Worm (Caenorhabditis elegans) whole organism, L4 larva: Measurements from ENCODE around the gene sym-3.

ENCODE experiments used
- F10B5.3 ChIP-seq: sonication (generic microtip); optimal IDR thresholded peaks from 2 replicates; lab custom pipeline; 2016; ENCODE audit warnings: mild to moderate bottlenecking, missing genetic modification characterization, missing compliant biosample characterization
- F26F4.8 ChIP-seq: fragments of 200-800 bp; sonication (Bioruptor generic); conservative IDR thresholded peaks from 2 replicates; pipeline ENCODE4 v1.3.6; 2022; ENCODE audit warnings: missing genetic modification characterization, missing compliant biosample characterization
- T26A8.4 ChIP-seq: fragments of 200-800 bp; sonication (Bioruptor generic); IDR thresholded peaks from 2 replicates; pipeline ENCODE4 v1.3.6; 2022; ENCODE audit warnings: missing genetic modification characterization, missing compliant biosample characterization
- Y5F2A.4 ChIP-seq: fragments of 200-800 bp; sonication (Bioruptor generic); optimal IDR thresholded peaks from 2 replicates; lab custom pipeline; 2018; ENCODE audit warnings: mild to moderate bottlenecking, missing genetic modification characterization, missing compliant biosample characterization
- ZK337.2 ChIP-seq: fragments of 200-800 bp; sonication (Bioruptor generic); IDR thresholded peaks from 2 replicates; pipeline ENCODE4 v1.3.6; 2022; ENCODE audit warnings: missing genetic modification reagents, missing genetic modification characterization, missing compliant biosample characterization
- aha-1 ChIP-seq: fragments of 150-350 bp; peaks from one replicate; lab custom pipeline; 2014; ENCODE audit warnings: missing biosample characterization, missing genetic modification characterization
- ceh-32 ChIP-seq: sonication (generic microtip); optimal IDR thresholded peaks from 2 replicates; lab custom pipeline; 2016; ENCODE audit warnings: mild to moderate bottlenecking, missing genetic modification characterization, missing compliant biosample characterization; ENCODE audit not compliant: poor library complexity
- ces-1 ChIP-seq: fragments of 150-350 bp; sonication (generic microtip); optimal IDR thresholded peaks from 4 replicates; lab custom pipeline; 2014; ENCODE audit warnings: missing biosample characterization, missing genetic modification reagents, missing genetic modification characterization
- daf-19 ChIP-seq: fragments of 200-800 bp; sonication (Bioruptor generic); conservative IDR thresholded peaks from 2 replicates; pipeline ENCODE4 v1.3.6; 2022; ENCODE audit warnings: missing genetic modification characterization, missing compliant biosample characterization
- daf-8 ChIP-seq: fragments of 200-800 bp; sonication (Bioruptor generic); IDR thresholded peaks from 2 replicates; pipeline ENCODE4 v1.3.6; 2022; ENCODE audit warnings: missing genetic modification characterization, missing compliant biosample characterization
- dmd-6 ChIP-seq: fragments of 200-800 bp; sonication (Bioruptor generic); IDR thresholded peaks from 2 replicates; pipeline ENCODE4 v1.3.6; 2022; ENCODE audit warnings: missing genetic modification reagents, missing genetic modification characterization, missing compliant biosample characterization
- dmd-9 ChIP-seq: fragments of 200-800 bp; sonication (Bioruptor generic); IDR thresholded peaks from 2 replicates; pipeline ENCODE4 v1.3.6; 2022; ENCODE audit warnings: missing genetic modification reagents, missing genetic modification characterization, missing compliant biosample characterization
- dve-1 ChIP-seq: sonication (generic microtip); optimal IDR thresholded peaks from 2 replicates; lab custom pipeline; 2017; ENCODE audit warnings: antibody characterized with exemption, mild to moderate bottlenecking, missing genetic modification characterization, missing compliant biosample characterization; ENCODE audit not compliant: insufficient read depth
- egl-43 ChIP-seq: fragments of 200-800 bp; sonication (Bioruptor generic); IDR thresholded peaks from 2 replicates; pipeline ENCODE4 v1.3.6; 2022; ENCODE audit warnings: missing genetic modification reagents, missing genetic modification characterization, missing compliant biosample characterization
- fkh-10 ChIP-seq: fragments of 150-350 bp; optimal IDR thresholded peaks from 2 replicates; lab custom pipeline; 2014; ENCODE audit warnings: missing biosample characterization, missing genetic modification reagents, missing genetic modification characterization
- hif-1 ChIP-seq, 2 experiments: sonication (generic microtip); optimal IDR thresholded peaks; 2 replicates each; lab custom pipeline; 2016 to 2017; ENCODE audit warnings: missing compliant biosample characterization in 2 of 2, missing genetic modification characterization in 2 of 2, missing genetic modification reagents in 2 of 2, missing genotype in 2 of 2, mild to moderate bottlenecking in 1 of 2
- hlh-30 ChIP-seq: sonication (generic microtip); optimal IDR thresholded peaks from 2 replicates; lab custom pipeline; 2017; ENCODE audit warnings: antibody characterized with exemption, mild to moderate bottlenecking, missing genetic modification characterization, missing compliant biosample characterization; ENCODE audit not compliant: insufficient read depth
- hmg-1.1 ChIP-seq: fragments of 200-800 bp; sonication (Bioruptor generic); IDR thresholded peaks from 2 replicates; pipeline ENCODE4 v1.3.6; 2022; ENCODE audit warnings: missing genetic modification reagents, missing genetic modification characterization, missing compliant biosample characterization
- lin-1 ChIP-seq: fragments of 200-800 bp; sonication (Bioruptor generic); IDR thresholded peaks from 2 replicates; pipeline ENCODE4 v1.3.6; 2022; ENCODE audit warnings: missing genetic modification reagents, missing genetic modification characterization, missing compliant biosample characterization
- lin-29 ChIP-seq: fragments of 200-800 bp; sonication (Bioruptor generic); IDR thresholded peaks from 2 replicates; pipeline ENCODE4 v1.3.6; 2022; ENCODE audit warnings: missing genetic modification reagents, missing genetic modification characterization, missing compliant biosample characterization
- lsy-2 ChIP-seq, 2 experiments: fragments of 150-350 bp in 1 of 2; sonication (generic microtip) in 1 of 2; optimal IDR thresholded peaks; 2 replicates each; lab custom pipeline; 2014 to 2017; ENCODE audit warnings: missing biosample characterization in 2 of 2, missing genetic modification characterization in 2 of 2
- madf-5 ChIP-seq, 2 experiments: fragments of 200-800 bp; sonication (Bioruptor generic); IDR thresholded peaks; 2 replicates each; pipeline ENCODE4 v1.3.6; 2022; ENCODE audit warnings: missing compliant biosample characterization in 2 of 2, missing genetic modification characterization in 2 of 2
- madf-9 ChIP-seq: fragments of 200-800 bp; sonication (Bioruptor generic); conservative IDR thresholded peaks from 2 replicates; pipeline ENCODE4 v1.3.6; 2022; ENCODE audit warnings: missing genetic modification reagents, missing genetic modification characterization, missing compliant biosample characterization
- nhr-11 ChIP-seq: fragments of 150-350 bp; optimal IDR thresholded peaks from 2 replicates; lab custom pipeline; 2014; ENCODE audit warnings: missing biosample characterization, missing genetic modification characterization
- nhr-111 ChIP-seq: fragments of 200-800 bp; sonication (Bioruptor generic); optimal IDR thresholded peaks from 2 replicates; lab custom pipeline; 2018; ENCODE audit warnings: mild to moderate bottlenecking, missing genetic modification characterization, missing compliant biosample characterization
- nhr-28 ChIP-seq: fragments of 150-350 bp; optimal IDR thresholded peaks from 2 replicates; lab custom pipeline; 2014; ENCODE audit warnings: missing biosample characterization, missing genetic modification characterization
- php-3 ChIP-seq: fragments of 200-800 bp; sonication (Bioruptor generic); IDR thresholded peaks from 2 replicates; pipeline ENCODE4 v1.3.6; 2022; ENCODE audit warnings: missing genetic modification reagents, missing genetic modification characterization, missing compliant biosample characterization
- pqm-1 ChIP-seq: sonication (generic microtip); optimal IDR thresholded peaks from 2 replicates; lab custom pipeline; 2017; ENCODE audit warnings: missing biosample characterization, missing genetic modification characterization
- rbr-2 ChIP-seq: sonication (generic microtip); optimal IDR thresholded peaks from 2 replicates; lab custom pipeline; 2016; ENCODE audit warnings: missing genotype, missing genetic modification characterization, missing compliant biosample characterization
- skn-1 ChIP-seq: fragments of 150-350 bp; optimal IDR thresholded peaks from 2 replicates; lab custom pipeline; 2014; ENCODE audit warnings: missing biosample characterization, missing genetic modification characterization
- tag-97 ChIP-seq: fragments of 200-800 bp; sonication (Bioruptor generic); IDR thresholded peaks from 2 replicates; pipeline ENCODE4 v1.3.6; 2022; ENCODE audit warnings: missing genetic modification characterization, missing compliant biosample characterization
- tra-1 ChIP-seq: fragments of 200-800 bp; sonication (Bioruptor generic); IDR thresholded peaks from 2 replicates; pipeline ENCODE4 v1.3.6; 2022; ENCODE audit warnings: missing genetic modification reagents, missing genetic modification characterization, missing compliant biosample characterization
- unc-62 ChIP-seq, 3 experiments: fragments of 150-350 bp in 1 of 3; sonication (generic microtip); optimal IDR thresholded peaks in 2 of 3; peaks in 1 of 3; 1 replicate in 1 of 3; 2 replicates in 2 of 3; lab custom pipeline; 2014 to 2017; ENCODE audit warnings: missing biosample characterization in 3 of 3, missing genetic modification characterization in 3 of 3, missing genetic modification reagents in 3 of 3, missing genotype in 1 of 3
- zfp-2 ChIP-seq: sonication (generic microtip); optimal IDR thresholded peaks from 2 replicates; lab custom pipeline; 2016; ENCODE audit warnings: mild to moderate bottlenecking, missing genetic modification characterization, missing compliant biosample characterization

Gene sym-3

DNA sequence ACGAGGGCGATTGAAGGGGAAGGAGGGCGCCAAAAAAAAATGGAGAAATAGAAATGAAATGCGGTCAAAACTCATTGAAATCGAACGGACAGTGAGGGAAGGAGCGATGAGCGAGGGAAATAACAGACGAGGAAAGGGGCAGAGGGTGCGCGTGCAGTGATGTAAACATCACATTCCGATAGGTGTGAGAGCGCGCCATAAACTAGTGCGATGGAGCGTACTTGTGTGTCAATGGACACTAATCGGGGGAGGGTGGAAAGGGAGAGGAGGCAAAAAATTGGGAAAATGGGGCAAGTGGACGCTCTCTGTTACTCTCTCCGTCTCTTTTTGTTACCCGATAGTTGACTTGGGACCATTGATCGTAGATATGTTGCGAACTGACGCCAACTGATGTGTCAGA is 9.7 kb upstream of the sym-3 start (continued):
- TF ChIP-seq hlh-30 (tag; lab: Kevin White, UChicago) (peak; percentile 82), php-3 (GFP tag; lab: Robert Waterston, UW) (0 out of 2 replicates have a peak, but pooled peaks have one; percentile 49), T26A8.4 (GFP tag; lab: Robert Waterston, UW) (0 out of 2 replicates have a peak, but pooled peaks have one; percentile 36), tra-1 (GFP tag; lab: Robert Waterston, UW) (no peak; the same call in 1 of the 2 replicates), hif-1 (tag; optimal IDR thresholded peaks at IDR 0.05; lab: Kevin White, UChicago) (peak in 1 of 2 experiments; percentile 53), lin-1 (no peak), nhr-11 (tag; lab: Kevin White, UChicago) (peak; percentile 75), unc-62 (GFP tag; optimal IDR thresholded peaks at IDR 0.05 in 1 of 2; lab: Kevin White, UChicago) (peak in 1 of 2 experiments; percentile 28), unc-62 (tag; optimal IDR thresholded peaks at IDR 0.05; lab: Kevin White, UChicago) (no peak), madf-9 (GFP tag; lab: Robert Waterston, UW) (no peak), ceh-32 (tag; lab: Kevin White, UChicago) (no peak), nhr-28 (tag; lab: Kevin White, UChicago) (peak; percentile 67)

DNA sequence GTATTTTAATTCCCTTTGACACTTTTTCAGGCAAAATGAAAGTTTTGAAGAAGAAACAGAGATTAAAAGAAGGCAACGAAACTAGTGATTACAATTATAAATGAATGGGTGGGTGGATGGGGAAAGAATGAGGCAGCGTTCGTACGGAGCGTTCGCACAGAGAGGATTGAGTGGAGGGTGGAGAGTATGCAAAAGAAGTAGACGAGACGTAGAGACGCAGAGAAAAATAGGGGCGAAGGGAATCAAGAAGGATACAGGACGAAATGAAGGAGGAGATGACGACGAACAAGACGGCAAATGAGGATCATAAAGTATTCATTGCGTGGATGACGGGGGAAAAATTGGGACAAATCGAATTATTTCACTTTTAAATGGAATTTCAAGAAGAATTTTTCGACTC is 8.8 kb upstream of the sym-3 start:
- TF ChIP-seq ces-1 (GFP tag; lab: Kevin White, UChicago) = no peak
- 0 out of 2 replicates have a peak, but pooled peaks have one; percentile 51 for TF ChIP-seq hmg-1.1 (GFP tag; lab: Robert Waterston, UW)
- no peak for TF ChIP-seq madf-5 (GFP tag; IDR thresholded peaks at IDR 0.05; lab: Robert Waterston, UW)
- no peak for TF ChIP-seq Y5F2A.4 (GFP tag; lab: Kevin White, UChicago)
- TF ChIP-seq T26A8.4 (GFP tag; lab: Robert Waterston, UW) = no peak
- TF ChIP-seq daf-19 (GFP tag; lab: Robert Waterston, UW) = no peak
- TF ChIP-seq egl-43 (GFP tag; lab: Robert Waterston, UW) = no peak
- peak; percentile 8 for TF ChIP-seq dve-1 (tag; lab: Kevin White, UChicago)
- TF ChIP-seq aha-1 = no peak
- no peak for TF ChIP-seq ZK337.2 (GFP tag; lab: Robert Waterston, UW)
- TF ChIP-seq lin-1 = no peak
- TF ChIP-seq unc-62 (GFP tag; optimal IDR thresholded peaks at IDR 0.05 in 1 of 2; lab: Kevin White, UChicago) = peak in 1 of 2 experiments; percentile 82
- TF ChIP-seq unc-62 (tag; optimal IDR thresholded peaks at IDR 0.05; lab: Kevin White, UChicago) = no peak
- no peak for TF ChIP-seq tag-97 (GFP tag; lab: Robert Waterston, UW)
- peak; percentile 14 for TF ChIP-seq rbr-2 (tag; lab: Kevin White, UChicago)
- no peak for TF ChIP-seq dmd-9 (GFP tag; lab: Robert Waterston, UW)
- no peak for TF ChIP-seq dmd-6 (GFP tag; lab: Robert Waterston, UW)
- no peak for TF ChIP-seq F26F4.8 (GFP tag; lab: Robert Waterston, UW)
- TF ChIP-seq php-3 (GFP tag; lab: Robert Waterston, UW) = no peak

DNA sequence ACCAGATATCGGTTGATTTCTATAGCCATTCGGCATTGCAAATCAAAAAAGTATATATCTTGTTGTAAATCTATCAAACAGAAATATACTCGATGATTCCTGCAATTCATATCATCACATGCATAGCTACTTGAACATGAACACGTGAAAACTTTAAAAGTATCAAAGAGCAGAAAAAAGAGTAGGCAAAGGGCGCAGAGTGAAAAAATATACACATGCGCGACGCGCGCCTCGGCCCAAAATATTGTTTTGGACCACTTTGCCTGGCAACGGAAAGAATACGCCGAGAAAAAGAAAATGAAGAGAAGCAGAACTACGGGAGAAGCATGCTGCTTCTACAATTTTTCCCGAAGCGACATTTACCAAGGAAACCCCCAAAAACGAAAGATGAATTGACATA is 2.9 kb upstream of the sym-3 start, which contains the start of gene C54H2.4:
C54H2.4 (minus strand) TSS at position 101 of the 400 bp plus-strand sequence.
- TF ChIP-seq fkh-10 (GFP tag; lab: Kevin White, UChicago) = no peak
- no peak for TF ChIP-seq pqm-1 (tag; lab: Kevin White, UChicago)
- TF ChIP-seq lin-29 (GFP tag; lab: Robert Waterston, UW) = no peak
- TF ChIP-seq F10B5.3 (tag; lab: Kevin White, UChicago) = no peak
- no peak for TF ChIP-seq ZK337.2 (GFP tag; lab: Robert Waterston, UW)
- TF ChIP-seq daf-8 (GFP tag; lab: Robert Waterston, UW) = no peak
- no peak for TF ChIP-seq nhr-111 (GFP tag; lab: Kevin White, UChicago)
- TF ChIP-seq skn-1 (tag; lab: Kevin White, UChicago) = no peak
- no peak for TF ChIP-seq lsy-2 (tag; optimal IDR thresholded peaks at IDR 0.05; lab: Kevin White, UChicago)
- no peak for TF ChIP-seq zfp-2 (tag; lab: Kevin White, UChicago)
